Worm (Caenorhabditis elegans) whole organism, L1 larva: ENCODE measurements around the gene gba-4.
A peak's percentile ranks its signal among the peaks of the same experiment; 100 is the strongest.

ENCODE experiments used
- C34B4.2 ChIP-seq: sonication (generic microtip); optimal IDR thresholded peaks from 2 replicates; lab custom pipeline; 2017; ENCODE audit warnings: mild to moderate bottlenecking, missing genetic modification characterization, missing compliant biosample characterization
- aly-2 ChIP-seq: fragments of 150-350 bp; optimal IDR thresholded peaks from 2 replicates; lab custom pipeline; 2014; ENCODE audit warnings: missing biosample characterization, missing genetic modification characterization
- blmp-1 ChIP-seq: fragments of 150-350 bp; optimal IDR thresholded peaks from 2 replicates; lab custom pipeline; 2014; ENCODE audit warnings: missing biosample characterization, missing genetic modification characterization
- ceh-82 ChIP-seq, 3 experiments: fragments of 150-350 bp in 1 of 3; sonication (generic microtip) in 2 of 3; optimal IDR thresholded peaks; 2 replicates each; lab custom pipeline; 2014 to 2017; ENCODE audit warnings: missing biosample characterization in 3 of 3, missing genetic modification characterization in 3 of 3
- ceh-90 ChIP-seq: sonication (generic microtip); optimal IDR thresholded peaks from 2 replicates; lab custom pipeline; 2016; ENCODE audit warnings: missing genetic modification characterization, missing compliant biosample characterization
- efl-1 ChIP-seq, 4 experiments: fragments of 150-350 bp; optimal IDR thresholded peaks in 3 of 4; peaks in 1 of 4; 1 replicate in 1 of 4; 2 replicates in 3 of 4; lab custom pipeline; 2014; ENCODE audit warnings: missing biosample characterization in 2 of 4, missing genetic modification characterization in 2 of 4, missing genetic modification reagents in 2 of 4
- efl-3 ChIP-seq: fragments of 200-800 bp; sonication (Bioruptor generic); optimal IDR thresholded peaks from 2 replicates; lab custom pipeline; 2018; ENCODE audit warnings: mild to moderate bottlenecking, missing genetic modification characterization, missing compliant biosample characterization
- egl-13 ChIP-seq: sonication (generic microtip); optimal IDR thresholded peaks from 2 replicates; lab custom pipeline; 2016; ENCODE audit warnings: missing genotype, missing genetic modification reagents, missing genetic modification characterization, missing compliant biosample characterization
- elt-2 ChIP-seq: sonication (generic microtip); optimal IDR thresholded peaks from 2 replicates; lab custom pipeline; 2016; ENCODE audit warnings: missing genetic modification characterization, mild to moderate bottlenecking, inconsistent platforms, missing compliant biosample characterization, missing genetic modification reagents
- elt-3 ChIP-seq, 6 experiments: fragments of 150-350 bp in 1 of 6; sonication (generic microtip); optimal IDR thresholded peaks; 2 replicates each; lab custom pipeline; 2017 to 2018; ENCODE audit warnings: missing biosample characterization in 6 of 6, missing genetic modification characterization in 6 of 6, inconsistent platforms in 1 of 6
- fkh-10 ChIP-seq: sonication (generic microtip); optimal IDR thresholded peaks from 2 replicates; lab custom pipeline; 2017; ENCODE audit warnings: missing biosample characterization, missing genetic modification reagents, missing genetic modification characterization
- fkh-4 ChIP-seq: sonication (generic microtip); optimal IDR thresholded peaks from 2 replicates; lab custom pipeline; 2016; ENCODE audit warnings: missing compliant biosample characterization, missing genetic modification characterization, borderline replicate concordance
- fkh-8 ChIP-seq: sonication (generic microtip); optimal IDR thresholded peaks from 2 replicates; lab custom pipeline; 2016; ENCODE audit warnings: mild to moderate bottlenecking, missing genetic modification characterization, missing compliant biosample characterization
- grh-1 ChIP-seq: fragments of 200-800 bp; sonication (Bioruptor generic); IDR thresholded peaks from 2 replicates; pipeline ENCODE4 v1.3.6; 2022; ENCODE audit warnings: missing genetic modification reagents, missing genetic modification characterization, missing compliant biosample characterization
- hlh-17 ChIP-seq: fragments of 200-800 bp; sonication (Bioruptor generic); optimal IDR thresholded peaks from 2 replicates; lab custom pipeline; 2018; ENCODE audit warnings: missing genetic modification characterization, mild to moderate bottlenecking, missing compliant biosample characterization, moderate library complexity, borderline replicate concordance
- hlh-4 ChIP-seq: sonication (generic microtip); optimal IDR thresholded peaks from 2 replicates; lab custom pipeline; 2016; ENCODE audit warnings: mild to moderate bottlenecking, missing genetic modification characterization, missing compliant biosample characterization
- hpl-2 ChIP-seq: fragments of 150-350 bp; optimal IDR thresholded peaks from 2 replicates; lab custom pipeline; 2014; ENCODE audit warnings: missing biosample characterization, missing genetic modification reagents, missing genetic modification characterization
- isw-1 ChIP-seq: fragments of 200-800 bp; sonication (Bioruptor generic); IDR thresholded peaks from 2 replicates; pipeline ENCODE4 v1.3.6; 2022; ENCODE audit warnings: missing genetic modification characterization, missing compliant biosample characterization
- jun-1 ChIP-seq: fragments of 150-350 bp; optimal IDR thresholded peaks from 2 replicates; lab custom pipeline; 2014; ENCODE audit warnings: missing biosample characterization, missing genetic modification reagents, missing genetic modification characterization
- lin-13 ChIP-seq: fragments of 150-350 bp; optimal IDR thresholded peaks from 2 replicates; lab custom pipeline; 2014; ENCODE audit warnings: missing biosample characterization, missing genetic modification reagents, missing genetic modification characterization
- lin-14 ChIP-seq: fragments of 200-800 bp; sonication (Bioruptor generic); optimal IDR thresholded peaks from 2 replicates; lab custom pipeline; 2018; ENCODE audit warnings: mild to moderate bottlenecking, missing genetic modification characterization, moderate library complexity, missing compliant biosample characterization
- lin-35 ChIP-seq, 2 experiments: fragments of 150-350 bp; optimal IDR thresholded peaks; 2 replicates each; lab custom pipeline; 2014; ENCODE audit warnings: missing biosample characterization in 2 of 2, missing genetic modification characterization in 2 of 2, missing genetic modification reagents in 2 of 2
- lsy-2 ChIP-seq, 2 experiments: fragments of 150-350 bp; optimal IDR thresholded peaks; 2 replicates each; lab custom pipeline; 2014; ENCODE audit warnings: missing biosample characterization in 2 of 2, missing genetic modification characterization in 2 of 2
- mdl-1 ChIP-seq, 2 experiments: fragments of 150-350 bp; optimal IDR thresholded peaks; 2 replicates each; lab custom pipeline; 2014 to 2017; ENCODE audit warnings: missing biosample characterization in 2 of 2, missing genetic modification characterization in 2 of 2, inconsistent platforms in 1 of 2
- mef-2 ChIP-seq: fragments of 150-350 bp; optimal IDR thresholded peaks from 2 replicates; lab custom pipeline; 2014; ENCODE audit warnings: missing biosample characterization, missing genetic modification characterization
- mep-1 ChIP-seq: fragments of 150-350 bp; optimal IDR thresholded peaks from 2 replicates; lab custom pipeline; 2014; ENCODE audit warnings: missing biosample characterization, missing genetic modification characterization
- nhr-19 ChIP-seq: fragments of 200-800 bp; sonication (Bioruptor generic); conservative IDR thresholded peaks from 2 replicates; pipeline ENCODE4 v1.3.6; 2022; ENCODE audit warnings: missing genetic modification characterization, missing compliant biosample characterization
- nhr-20 ChIP-seq: sonication (generic microtip); optimal IDR thresholded peaks from 2 replicates; lab custom pipeline; 2016; ENCODE audit warnings: mild to moderate bottlenecking, missing genetic modification characterization, missing compliant biosample characterization
- nhr-237 ChIP-seq: fragments of 150-350 bp; optimal IDR thresholded peaks from 2 replicates; lab custom pipeline; 2014; ENCODE audit warnings: missing biosample characterization, missing genetic modification characterization
- nhr-71 ChIP-seq: sonication (generic microtip); optimal IDR thresholded peaks from 2 replicates; lab custom pipeline; 2016; ENCODE audit warnings: mild to moderate bottlenecking, missing genetic modification characterization, moderate library complexity, missing compliant biosample characterization
- nhr-77 ChIP-seq: fragments of 150-350 bp; optimal IDR thresholded peaks from 2 replicates; lab custom pipeline; 2014; ENCODE audit warnings: missing biosample characterization, missing genetic modification characterization
- nhr-84 ChIP-seq: sonication (generic microtip); optimal IDR thresholded peaks from 2 replicates; lab custom pipeline; 2017; ENCODE audit warnings: missing biosample characterization, missing genetic modification characterization
- nhr-85 ChIP-seq: sonication (generic microtip); peaks from one replicate; lab custom pipeline; 2016; ENCODE audit warnings: missing genetic modification characterization, inconsistent platforms, missing compliant biosample characterization
- pag-3 ChIP-seq: sonication (generic microtip); optimal IDR thresholded peaks from 2 replicates; lab custom pipeline; 2017; ENCODE audit warnings: missing genetic modification characterization, mild to moderate bottlenecking, missing compliant biosample characterization, antibody characterized with exemption, borderline replicate concordance; ENCODE audit not compliant: insufficient read depth
- pqm-1 ChIP-seq: sonication (generic microtip); optimal IDR thresholded peaks from 3 replicates; lab custom pipeline; 2017; ENCODE audit warnings: missing biosample characterization, missing genetic modification characterization
- rnt-1 ChIP-seq: sonication (generic microtip); optimal IDR thresholded peaks from 2 replicates; lab custom pipeline; 2016; ENCODE audit warnings: mild to moderate bottlenecking, missing genetic modification characterization, moderate library complexity, missing compliant biosample characterization
- snpc-4 ChIP-seq: fragments of 150-350 bp; optimal IDR thresholded peaks from 2 replicates; lab custom pipeline; 2014; ENCODE audit warnings: missing biosample characterization, missing genetic modification characterization
- snu-23 ChIP-seq: sonication (generic microtip); optimal IDR thresholded peaks from 2 replicates; lab custom pipeline; 2016; ENCODE audit warnings: missing genetic modification characterization, missing compliant biosample characterization
- sptf-1 ChIP-seq: fragments of 150-350 bp; optimal IDR thresholded peaks from 2 replicates; lab custom pipeline; 2014; ENCODE audit warnings: missing biosample characterization, missing genetic modification characterization
- tbx-2 ChIP-seq: sonication (generic microtip); optimal IDR thresholded peaks from 2 replicates; lab custom pipeline; 2016; ENCODE audit warnings: missing genetic modification characterization, missing compliant biosample characterization
- unc-130 ChIP-seq: fragments of 150-350 bp; optimal IDR thresholded peaks from 2 replicates; lab custom pipeline; 2017; ENCODE audit warnings: missing biosample characterization, missing genetic modification characterization, inconsistent platforms
- unc-30 ChIP-seq: sonication (generic microtip); optimal IDR thresholded peaks from 2 replicates; lab custom pipeline; 2017; ENCODE audit warnings: missing biosample characterization, missing genetic modification characterization
- unc-62 ChIP-seq: fragments of 150-350 bp; optimal IDR thresholded peaks from 2 replicates; lab custom pipeline; 2014; ENCODE audit warnings: missing biosample characterization, missing genetic modification reagents, missing genetic modification characterization
- unc-86 ChIP-seq: sonication (generic microtip); optimal IDR thresholded peaks from 2 replicates; lab custom pipeline; 2016; ENCODE audit warnings: missing genetic modification characterization, missing compliant biosample characterization
- unc-98 ChIP-seq: fragments of 200-800 bp; sonication (Bioruptor generic); IDR thresholded peaks from 2 replicates; pipeline ENCODE4 v1.3.6; 2022; ENCODE audit warnings: missing genetic modification characterization, missing compliant biosample characterization
- vab-15 ChIP-seq: sonication (generic microtip); optimal IDR thresholded peaks from 2 replicates; lab custom pipeline; 2017; ENCODE audit warnings: missing genotype, mild to moderate bottlenecking, missing genetic modification characterization, missing compliant biosample characterization
- xbp-1 ChIP-seq: sonication (generic microtip); optimal IDR thresholded peaks from 2 replicates; lab custom pipeline; 2016; ENCODE audit warnings: missing genetic modification characterization, missing compliant biosample characterization
- ztf-11 ChIP-seq, 2 experiments: sonication (generic microtip); optimal IDR thresholded peaks; 2 replicates each; lab custom pipeline; 2016 to 2017; ENCODE audit warnings: missing genetic modification characterization in 2 of 2, missing biosample characterization in 1 of 2, missing compliant biosample characterization in 1 of 2
- ztf-4 ChIP-seq: fragments of 150-350 bp; optimal IDR thresholded peaks from 2 replicates; lab custom pipeline; 2014; ENCODE audit warnings: missing biosample characterization, missing genetic modification characterization

Gene gba-4

DNA sequence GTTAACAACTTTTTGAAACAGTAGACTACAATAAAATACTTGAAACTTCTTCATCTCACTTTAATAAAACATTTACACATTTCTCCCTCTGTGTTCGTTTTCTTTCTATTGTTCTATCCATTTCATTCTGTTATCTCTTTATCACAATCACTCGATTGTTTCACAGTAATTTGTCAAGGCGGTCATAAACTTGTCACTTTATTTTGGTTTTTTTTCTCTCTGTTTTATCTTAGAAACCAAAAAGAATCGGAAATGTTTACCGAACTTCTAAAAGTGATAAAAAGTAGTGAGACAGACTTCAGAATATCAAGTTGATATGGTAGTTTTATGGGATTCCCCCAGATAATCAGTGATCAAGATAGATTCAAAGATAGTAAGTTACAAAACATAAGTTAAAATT lies 11.4 kb downstream of the gba-4 start, which contains the start of gene Y4C6B.2:
Gene Y4C6B.2 (plus strand): TSS at position 320 of the 400 bp plus-strand sequence.
- peak; percentile 76 for TF ChIP-seq nhr-85
- no peak for TF ChIP-seq hlh-17 (GFP tag; lab: Kevin White, UChicago)
- peak in 1 of 2 experiments; percentile 21 for TF ChIP-seq lsy-2 (tag; optimal IDR thresholded peaks at IDR 0.05; lab: Kevin White, UChicago)
- peak in 5 of 6 experiments; percentile 8 to 83 (median 11) for TF ChIP-seq elt-3 (tag; optimal IDR thresholded peaks at IDR 0.05; lab: Kevin White, UChicago)
- TF ChIP-seq unc-130 (tag; lab: Kevin White, UChicago), result no peak
- no peak for TF ChIP-seq fkh-4 (tag; lab: Kevin White, UChicago)
- no peak for TF ChIP-seq unc-98 (GFP tag; lab: Robert Waterston, UW)
- TF ChIP-seq lin-14 (GFP tag; lab: Kevin White, UChicago), result peak; percentile 15
- no peak for TF ChIP-seq mef-2
- no peak for TF ChIP-seq xbp-1 (tag; lab: Kevin White, UChicago)
- TF ChIP-seq isw-1 (GFP tag; lab: Robert Waterston, UW), result no peak
- no peak for TF ChIP-seq sptf-1 (tag; lab: Kevin White, UChicago)
- no peak for TF ChIP-seq nhr-20 (tag; lab: Kevin White, UChicago)
- no peak for TF ChIP-seq snpc-4 (tag; lab: Kevin White, UChicago)
- TF ChIP-seq nhr-71 (tag; lab: Kevin White, UChicago), result no peak
- TF ChIP-seq nhr-84 (tag; lab: Kevin White, UChicago), result no peak
- no peak for TF ChIP-seq nhr-19 (GFP tag; lab: Robert Waterston, UW)
- no peak for TF ChIP-seq fkh-10 (GFP tag; lab: Kevin White, UChicago)
- TF ChIP-seq fkh-8, result no peak
- TF ChIP-seq tbx-2 (tag; lab: Kevin White, UChicago), result no peak
- TF ChIP-seq nhr-77 (tag; lab: Kevin White, UChicago), result no peak
- TF ChIP-seq blmp-1 (tag; lab: Kevin White, UChicago), result peak; percentile 65
- no peak for TF ChIP-seq C34B4.2 (tag; lab: Kevin White, UChicago)
- TF ChIP-seq mep-1 (tag; lab: Kevin White, UChicago), result no peak
- no peak for TF ChIP-seq pqm-1 (tag; lab: Kevin White, UChicago)
- TF ChIP-seq unc-30 (tag; lab: Kevin White, UChicago), result no peak
- TF ChIP-seq vab-15, result no peak
- no peak for TF ChIP-seq elt-2
- no peak for TF ChIP-seq grh-1 (GFP tag; lab: Robert Waterston, UW)

DNA sequence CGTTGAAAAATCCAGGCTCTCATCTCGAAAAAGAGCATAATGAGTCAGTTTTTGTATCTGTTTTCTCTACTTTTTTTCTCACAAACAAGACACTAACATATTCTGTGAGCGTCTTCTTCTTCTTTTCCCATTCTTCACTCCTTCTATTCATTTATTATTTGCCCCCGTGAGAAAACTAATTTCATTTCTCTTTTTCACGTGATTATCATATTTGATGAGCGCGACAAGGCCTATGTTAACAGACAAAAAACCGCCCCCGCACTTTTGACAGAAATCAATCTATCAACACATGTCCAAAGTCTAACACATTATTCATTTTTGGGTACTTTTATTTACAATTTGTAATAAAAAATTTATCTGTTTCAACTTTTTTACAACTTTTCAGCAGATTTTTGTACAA lies 13.0 kb downstream of the gba-4 start:
- TF ChIP-seq nhr-84 (tag; lab: Kevin White, UChicago) (no peak), mep-1 (tag; lab: Kevin White, UChicago) (peak; percentile 5), egl-13 (no peak), mdl-1 (tag; optimal IDR thresholded peaks at IDR 0.05; lab: Kevin White, UChicago) (no peak), vab-15 (no peak), lin-35 (GFP tag; optimal IDR thresholded peaks at IDR 0.05; lab: Kevin White, UChicago) (peak in 1 of 2 experiments; percentile 25), rnt-1 (tag; lab: Kevin White, UChicago) (no peak), efl-3 (GFP tag; lab: Kevin White, UChicago) (no peak), unc-62 (GFP tag; lab: Kevin White, UChicago) (no peak), lin-13 (no peak), fkh-4 (tag; lab: Kevin White, UChicago) (no peak), pqm-1 (tag; lab: Kevin White, UChicago) (no peak), nhr-71 (tag; lab: Kevin White, UChicago) (peak; percentile 49), hlh-4 (tag; lab: Kevin White, UChicago) (no peak), jun-1 (no peak), hpl-2 (GFP tag; lab: Kevin White, UChicago) (no peak), efl-1 (optimal IDR thresholded peaks at IDR 0.05; lab: Kevin White, UChicago) (no peak), efl-1 (GFP tag; optimal IDR thresholded peaks at IDR 0.05 in 1 of 2; lab: Kevin White, UChicago) (peak in 1 of 2 experiments; percentile 59), nhr-20 (tag; lab: Kevin White, UChicago) (peak; percentile 22), nhr-85 (peak; percentile 81), elt-3 (tag; optimal IDR thresholded peaks at IDR 0.05; lab: Kevin White, UChicago) (peak in 1 of 6 experiments; percentile 47), ceh-90 (tag; lab: Kevin White, UChicago) (no peak), ztf-4 (no peak), ceh-82 (tag; optimal IDR thresholded peaks at IDR 0.05; lab: Kevin White, UChicago) (no peak), snu-23 (GFP tag; lab: Kevin White, UChicago) (peak; percentile 10), blmp-1 (tag; lab: Kevin White, UChicago) (peak; percentile 67), lin-14 (GFP tag; lab: Kevin White, UChicago) (peak; percentile 69), lsy-2 (tag; optimal IDR thresholded peaks at IDR 0.05; lab: Kevin White, UChicago) (peak in 1 of 2 experiments; percentile 17), aly-2 (no peak), unc-86 (tag; lab: Kevin White, UChicago) (peak; percentile 61), nhr-237 (tag; lab: Kevin White, UChicago) (no peak), pag-3 (tag; lab: Kevin White, UChicago) (no peak), ztf-11 (tag; optimal IDR thresholded peaks at IDR 0.05; lab: Kevin White, UChicago) (no peak)
